Fruit fly (Drosophila melanogaster) whole organism, wandering third instar larva: ENCODE results near the gene CG5623.

ENCODE experiments used
- HLH106 ChIP-seq: fragments of 200-800 bp; optimal IDR thresholded peaks from 3 replicates; lab custom pipeline; 2019; ENCODE audit warnings: missing biosample characterization, mild to moderate bottlenecking, missing genetic modification characterization, moderate library complexity
- Hr78 ChIP-seq: fragments of >200 bp; optimal IDR thresholded peaks from 2 replicates; lab custom pipeline; 2017; ENCODE audit warnings: missing biosample characterization, missing genetic modification characterization
- N ChIP-seq: fragments of >200 bp; optimal IDR thresholded peaks from 2 replicates; lab custom pipeline; 2018; ENCODE audit warnings: missing biosample characterization, missing external identifiers, missing genetic modification characterization
- jim ChIP-seq: fragments of 175-275, 200-325 bp; sonication (Bioruptor generic); optimal IDR thresholded peaks from 2 replicates; lab custom pipeline; 2016; ENCODE audit warnings: missing biosample characterization, mild to moderate bottlenecking, missing genetic modification characterization
- pan ChIP-seq: fragments of >200 bp; optimal IDR thresholded peaks from 2 replicates; lab custom pipeline; 2017
- usp ChIP-seq: fragments of >200 bp; optimal IDR thresholded peaks from 2 replicates; lab custom pipeline; 2017; ENCODE audit warnings: missing biosample characterization, missing genetic modification characterization

DNA sequence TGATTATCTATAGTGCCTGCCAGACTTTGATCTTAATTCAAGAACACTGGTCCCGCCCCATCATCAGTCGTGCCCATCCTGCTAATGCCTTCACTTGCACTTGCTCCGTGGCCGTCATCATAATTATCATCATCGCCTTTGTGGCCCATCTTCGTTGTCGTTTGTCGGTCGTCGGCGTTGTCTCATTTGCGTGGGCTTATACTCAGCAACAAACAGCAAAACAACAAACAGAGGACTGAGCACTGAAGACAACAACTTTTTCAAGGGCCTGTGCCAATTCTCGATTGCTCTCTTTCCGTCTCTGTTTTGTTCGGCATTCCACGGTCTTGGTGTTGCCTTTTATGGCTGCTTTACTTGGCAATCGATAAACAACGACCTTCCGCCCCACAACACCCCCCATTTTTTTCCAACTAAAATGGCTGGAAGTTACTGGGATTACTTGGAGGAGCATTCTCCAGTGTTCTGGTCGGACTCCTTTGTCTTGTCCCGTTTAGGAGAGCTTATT, 40.7 kb upstream of the CG5623 start:
- TF ChIP-seq HLH106 (tag; lab: Kevin White, UChicago) (no peak), pan (no peak), jim (no peak), N (GFP tag; lab: Kevin White, UChicago) (no peak), Hr78 (GFP tag; lab: Kevin White, UChicago) (no peak), usp (GFP tag; lab: Kevin White, UChicago) (no peak)
